Worm (Caenorhabditis elegans): ENCODE results near the gene msp-49.

The msp-49 gene

ce11 chrII:5229596-5229995 is 35.4 kb downstream of the msp-49 start, which contains the start of gene EGAP2.2:
Gene EGAP2.2, plus strand, starts transcription at chrII:5229896.
- TF ChIP-seq che-1 (tag; optimal IDR thresholded peaks at IDR 0.05) (no peak), npax-4 (tag; optimal IDR thresholded peaks at IDR 0.05) (no peak), sox-4 (tag; optimal IDR thresholded peaks at IDR 0.05) (no peak), pha-2 (tag; optimal IDR thresholded peaks at IDR 0.05) (no peak), pros-1 (tag; optimal IDR thresholded peaks at IDR 0.05) (no peak), elt-4 (tag; optimal IDR thresholded peaks at IDR 0.05) (no peak), F13H6.1 (tag; optimal IDR thresholded peaks at IDR 0.05) (no peak), ref-2 (tag; optimal IDR thresholded peaks at IDR 0.05) (no peak), nhr-232 (tag; optimal IDR thresholded peaks at IDR 0.05) (no peak), hlh-13 (GFP tag; optimal IDR thresholded peaks at IDR 0.05) (no peak), K09A11.1 (tag; optimal IDR thresholded peaks at IDR 0.05; ENCODE audit: insufficient read depth) (no peak), tbx-7 (tag; optimal IDR thresholded peaks at IDR 0.05) (no peak), hlh-8 (tag; optimal IDR thresholded peaks at IDR 0.05) (no peak), zip-5 (tag; optimal IDR thresholded peaks at IDR 0.05) (no peak), odd-2 (tag; optimal IDR thresholded peaks at IDR 0.05) (no peak), K02D7.2 (tag; optimal IDR thresholded peaks at IDR 0.05) (no peak), mec-3 (tag; optimal IDR thresholded peaks at IDR 0.05; ENCODE audit: borderline replicate concordance) (no peak), C08G9.2 (tag; optimal IDR thresholded peaks at IDR 0.05) (no peak)

DNA sequence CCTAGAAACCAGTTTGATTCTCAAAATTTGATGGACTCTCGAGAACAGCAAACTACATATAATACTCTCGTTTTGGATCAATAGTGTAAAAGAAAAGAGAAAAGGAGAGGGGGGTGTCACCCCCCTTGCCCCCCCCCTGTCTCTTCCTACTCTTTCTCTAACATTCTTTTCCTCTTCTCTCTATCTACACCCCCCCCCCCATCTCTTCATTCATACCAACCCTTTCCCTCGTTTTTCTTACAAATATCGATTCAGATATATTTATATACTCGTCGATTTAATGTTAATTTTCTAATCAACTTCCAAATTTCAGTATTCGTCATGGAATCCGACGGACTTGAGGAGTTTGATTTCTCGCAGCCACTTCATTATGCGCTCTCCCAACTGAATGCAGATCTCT is 36.9 kb downstream of the msp-49 start, which contains the start of gene EGAP2.1:
Gene EGAP2.1, plus strand, starts transcription at position 301 of the 400 bp plus-strand sequence.
- TF ChIP-seq T23F11.4 (GFP tag; optimal IDR thresholded peaks at IDR 0.05) (no peak), K09A11.1 (tag; optimal IDR thresholded peaks at IDR 0.05; ENCODE audit: insufficient read depth) (no peak), ceh-19 (GFP tag; optimal IDR thresholded peaks at IDR 0.05) (no peak), elt-4 (tag; optimal IDR thresholded peaks at IDR 0.05) (no peak), madf-2 (tag; optimal IDR thresholded peaks at IDR 0.05) (no peak), ceh-18 (tag; optimal IDR thresholded peaks at IDR 0.05) (no peak), C08G9.2 (tag; optimal IDR thresholded peaks at IDR 0.05) (no peak), che-1 (tag; optimal IDR thresholded peaks at IDR 0.05) (no peak), lim-6 (tag; optimal IDR thresholded peaks at IDR 0.05) (no peak), odd-2 (tag; optimal IDR thresholded peaks at IDR 0.05) (no peak), ceh-31 (tag; optimal IDR thresholded peaks at IDR 0.05) (no peak), ceh-6 (GFP tag; optimal IDR thresholded peaks at IDR 0.05) (no peak), rnt-1 (tag; optimal IDR thresholded peaks at IDR 0.05) (no peak)

- TF ChIP-seq ref-2 (tag; optimal IDR thresholded peaks at IDR 0.05) (no peak), unc-42 (tag; optimal IDR thresholded peaks at IDR 0.05) (no peak), ama-1 (optimal IDR thresholded peaks at IDR 0.05) (no peak), pha-2 (tag; optimal IDR thresholded peaks at IDR 0.05) (no peak), mec-3 (tag; optimal IDR thresholded peaks at IDR 0.05; ENCODE audit: borderline replicate concordance) (no peak), lin-11 (tag; optimal IDR thresholded peaks at IDR 0.05) (no peak), F13H6.1 (tag; optimal IDR thresholded peaks at IDR 0.05) (no peak), ttx-3 (tag; optimal IDR thresholded peaks at IDR 0.05) (no peak), zip-5 (tag; optimal IDR thresholded peaks at IDR 0.05) (no peak), ceh-22 (tag; optimal IDR thresholded peaks at IDR 0.05) (no peak), hlh-13 (GFP tag; optimal IDR thresholded peaks at IDR 0.05) (no peak), pag-3 (tag; optimal IDR thresholded peaks at IDR 0.05; ENCODE audit: borderline replicate concordance) (no peak), ceh-6 (GFP tag; optimal IDR thresholded peaks at IDR 0.05) (no peak), tbx-2 (tag; optimal IDR thresholded peaks at IDR 0.05) (no peak), lim-6 (tag; optimal IDR thresholded peaks at IDR 0.05) (no peak), ceh-14 (tag; optimal IDR thresholded peaks at IDR 0.05) (no peak), ceh-9 (tag; optimal IDR thresholded peaks at IDR 0.05) (no peak), gmeb-2 (tag; optimal IDR thresholded peaks at IDR 0.05) (no peak), dve-1 (tag; optimal IDR thresholded peaks at IDR 0.05) (no peak)
Observed at ce11 chrII:5234728-5235127, 40.6 kb downstream of the msp-49 start.

- TF ChIP-seq K09A11.1 (tag; optimal IDR thresholded peaks at IDR 0.05; ENCODE audit: insufficient read depth) (no peak), hlh-30 (tag; optimal IDR thresholded peaks at IDR 0.05; ENCODE audit: insufficient read depth) (no peak), hlh-8 (tag; optimal IDR thresholded peaks at IDR 0.05) (no peak), nhr-11 (tag; optimal IDR thresholded peaks at IDR 0.05) (no peak), sdc-2 (tag; optimal IDR thresholded peaks at IDR 0.05) (no peak), eyg-1 (tag; optimal IDR thresholded peaks at IDR 0.05) (no peak)
Observed at ce11 chrII:5235758-5236157, 41.6 kb downstream of the msp-49 start, which contains the start of gene pho-1. Gene pho-1, minus strand, starts transcription at chrII:5235846.

Measured in whole organism, late embryonic.